Fruit fly (Drosophila melanogaster) whole organism, embryonic: ENCODE measurements around the gene CG7675.

ENCODE experiments used
- Awh ChIP-seq: fragments of 200-800 bp; sonication (Bioruptor generic); IDR thresholded peaks from 2 replicates; pipeline ENCODE4, ENCODE4 v1.3.6; 2022; ENCODE audit warnings: missing biosample characterization, missing genetic modification characterization
- CG10565 ChIP-seq: fragments of 200-800 bp; sonication (Bioruptor generic); optimal IDR thresholded peaks from 3 replicates; lab custom pipeline; 2016; ENCODE audit warnings: missing biosample characterization, mild to moderate bottlenecking, missing genetic modification characterization
- CG10959 ChIP-seq: fragments of 200-800 bp; sonication (Bioruptor generic); IDR thresholded peaks from 2 replicates; pipeline ENCODE4 v1.3.6; 2022; ENCODE audit warnings: missing biosample characterization, missing genetic modification characterization
- CG11085 ChIP-seq: fragments of 200-800 bp; sonication (Bioruptor generic); IDR thresholded peaks from 2 replicates; pipeline ENCODE4 v1.3.6; 2022; ENCODE audit warnings: missing biosample characterization, missing genetic modification characterization
- CG11456 ChIP-seq: fragments of 200-800 bp; sonication (Bioruptor generic); IDR thresholded peaks from 3 replicates; pipeline ENCODE4 v1.3.6; 2022; ENCODE audit warnings: missing biosample characterization, missing genetic modification characterization
- CG12219 ChIP-seq: fragments of 200-800 bp; sonication (Bioruptor generic); optimal IDR thresholded peaks from 3 replicates; lab custom pipeline; 2018; ENCODE audit warnings: missing biosample characterization, mild to moderate bottlenecking, missing genetic modification characterization
- CG12299 ChIP-seq: fragments of 200-800 bp; sonication (Bioruptor generic); optimal IDR thresholded peaks from 2 replicates; lab custom pipeline; 2018; ENCODE audit warnings: missing biosample characterization, mild to moderate bottlenecking, missing genetic modification characterization
- CG13287 ChIP-seq: fragments of 200-800 bp; sonication (Bioruptor generic); IDR thresholded peaks from 2 replicates; pipeline ENCODE4 v1.3.6; 2022; ENCODE audit warnings: missing biosample characterization, missing genetic modification characterization; ENCODE audit not compliant: partially characterized antibody
- CG13894 ChIP-seq: fragments of 200-800 bp; sonication (Bioruptor generic); optimal IDR thresholded peaks from 3 replicates; lab custom pipeline; 2018; ENCODE audit warnings: missing biosample characterization, mild to moderate bottlenecking, missing genetic modification characterization, moderate library complexity
- CG14441 ChIP-seq: fragments of 200-800 bp; sonication (Bioruptor generic); IDR thresholded peaks from 2 replicates; pipeline ENCODE4 v1.3.6; 2022; ENCODE audit warnings: missing biosample characterization, missing genetic modification characterization
- CG15601 ChIP-seq: fragments of 200-800 bp; sonication (Bioruptor generic); optimal IDR thresholded peaks from 3 replicates; lab custom pipeline; 2019; ENCODE audit warnings: missing biosample characterization, mild to moderate bottlenecking, missing genetic modification characterization, moderate library complexity
- CG16815 ChIP-seq: fragments of 200-800 bp; sonication (Bioruptor generic); optimal IDR thresholded peaks from 3 replicates; lab custom pipeline; 2017; ENCODE audit warnings: missing biosample characterization, mild to moderate bottlenecking, missing genetic modification characterization
- CG16863 ChIP-seq: fragments of 200-800 bp; sonication (Bioruptor generic); optimal IDR thresholded peaks from 3 replicates; lab custom pipeline; 2016; ENCODE audit warnings: missing biosample characterization, missing genetic modification characterization
- CG8290 ChIP-seq, 3 experiments: fragments of 200-800 bp; sonication (Bioruptor generic); optimal IDR thresholded peaks; 2 replicates each; lab custom pipeline; 2016 to 2019; ENCODE audit warnings: missing biosample characterization in 3 of 3, missing genetic modification characterization in 3 of 3, mild to moderate bottlenecking in 2 of 3, moderate library complexity in 1 of 3
- CG9797 ChIP-seq: fragments of 200-800 bp; sonication (Bioruptor generic); optimal IDR thresholded peaks from 3 replicates; lab custom pipeline; 2018; ENCODE audit warnings: missing biosample characterization, mild to moderate bottlenecking, missing genetic modification characterization
- CG9932 ChIP-seq: fragments of 200-800 bp; sonication (Bioruptor generic); IDR thresholded peaks from 2 replicates; pipeline ENCODE4 v1.3.6; 2022; ENCODE audit warnings: missing biosample characterization, missing genetic modification characterization
- D19B ChIP-seq: fragments of 200-800 bp; sonication (Bioruptor generic); optimal IDR thresholded peaks from 2 replicates; lab custom pipeline; 2017; ENCODE audit warnings: missing biosample characterization, mild to moderate bottlenecking, missing genetic modification characterization
- Drgx ChIP-seq: fragments of 200-800 bp; sonication (Bioruptor generic); IDR thresholded peaks from 2 replicates; pipeline ENCODE4 v1.3.6; 2022; ENCODE audit warnings: missing biosample characterization, missing genetic modification characterization
- E2f1 ChIP-seq: fragments of 200-800 bp; sonication (Bioruptor generic); IDR thresholded peaks from 2 replicates; pipeline ENCODE4 v1.3.6; 2022; ENCODE audit warnings: missing biosample characterization, missing genetic modification characterization
- Ets65A ChIP-seq: fragments of 200-800 bp; sonication (Bioruptor generic); peaks from one replicate; lab custom pipeline; 2016; ENCODE audit warnings: missing biosample characterization, missing genetic modification characterization
- Gug ChIP-seq: fragments of 200-800 bp; sonication (Bioruptor generic); IDR thresholded peaks from 4 replicates; pipeline ENCODE4 v1.3.6; 2022; ENCODE audit warnings: missing biosample characterization, missing genetic modification characterization
- Kr ChIP-seq: fragments of 200-800 bp; sonication (Bioruptor generic); optimal IDR thresholded peaks from 2 replicates; lab custom pipeline; 2017; ENCODE audit warnings: missing biosample characterization, mild to moderate bottlenecking, missing genetic modification characterization
- Pdp1 ChIP-seq, 2 experiments: fragments of 200-800 bp; sonication (Bioruptor generic); optimal IDR thresholded peaks; 3 replicates each; lab custom pipeline; 2016; ENCODE audit warnings: missing biosample characterization in 2 of 2, missing genetic modification characterization in 2 of 2, mild to moderate bottlenecking in 1 of 2, moderate library complexity in 1 of 2
- Scr ChIP-seq: fragments of 200-800 bp; sonication (Bioruptor generic); IDR thresholded peaks from 2 replicates; pipeline ENCODE4 v1.3.6; 2022; ENCODE audit warnings: missing biosample characterization, missing genetic modification characterization; ENCODE audit not compliant: partially characterized antibody
- chif ChIP-seq, 2 experiments: fragments of 200-800 bp; sonication (Bioruptor generic); optimal IDR thresholded peaks; 3 replicates each; lab custom pipeline; 2016; ENCODE audit warnings: missing biosample characterization in 2 of 2, missing genetic modification characterization in 2 of 2
- cwo ChIP-seq: fragments of 200-800 bp; sonication (Bioruptor generic); optimal IDR thresholded peaks from 3 replicates; lab custom pipeline; 2017; ENCODE audit warnings: missing biosample characterization, missing genetic modification characterization, mild to moderate bottlenecking, moderate library complexity, missing genetic modification reagents
- dysf ChIP-seq: fragments of 200-800 bp; sonication (Bioruptor generic); IDR thresholded peaks from 3 replicates; pipeline ENCODE4 v1.3.6; 2022; ENCODE audit warnings: missing biosample characterization, missing genetic modification characterization
- eve ChIP-seq, 2 experiments: fragments of >200 bp; optimal IDR thresholded peaks; 2 replicates each; lab custom pipeline; 2017; ENCODE audit warnings: missing biosample characterization in 2 of 2, missing genetic modification characterization in 2 of 2
- grn ChIP-seq: fragments of 200-800 bp; sonication (Bioruptor generic); optimal IDR thresholded peaks from 3 replicates; lab custom pipeline; 2017; ENCODE audit warnings: missing biosample characterization, missing genetic modification characterization
- hbn ChIP-seq: fragments of 200-800 bp; sonication (Bioruptor generic); IDR thresholded peaks from 2 replicates; pipeline ENCODE4 v1.3.6; 2022; ENCODE audit warnings: missing biosample characterization, missing genetic modification characterization; ENCODE audit not compliant: partially characterized antibody
- lab ChIP-seq: fragments of 200-800 bp; sonication (Bioruptor generic); optimal IDR thresholded peaks from 3 replicates; lab custom pipeline; 2017; ENCODE audit warnings: missing biosample characterization, missing genetic modification characterization, mild to moderate bottlenecking, moderate library complexity, missing genetic modification reagents
- lilli ChIP-seq: fragments of 200-800 bp; sonication (Bioruptor generic); optimal IDR thresholded peaks from 3 replicates; lab custom pipeline; 2016; ENCODE audit warnings: missing biosample characterization, missing genetic modification characterization
- lmd ChIP-seq: fragments of 200-800 bp; sonication (Bioruptor generic); IDR thresholded peaks from 2 replicates; pipeline ENCODE4 v1.3.6; 2022; ENCODE audit warnings: missing biosample characterization, missing genetic modification characterization
- lov ChIP-seq, 2 experiments: fragments of 200-800 bp in 1 of 2; fragments of >200 bp in 1 of 2; sonication (Bioruptor generic) in 1 of 2; IDR thresholded peaks in 1 of 2; optimal IDR thresholded peaks in 1 of 2; 2 replicates in 1 of 2; 3 replicates in 1 of 2; pipeline versions ENCODE4 v1.3.6 to Lab custom; 2017 to 2022; ENCODE audit warnings: missing biosample characterization in 1 of 2, missing genetic modification characterization in 1 of 2
- nom ChIP-seq: fragments of 200-800 bp; sonication (Bioruptor generic); optimal IDR thresholded peaks from 2 replicates; lab custom pipeline; 2017; ENCODE audit warnings: missing biosample characterization, missing genetic modification characterization, mild to moderate bottlenecking, moderate library complexity, missing genetic modification reagents
- p53 ChIP-seq: fragments of 200-800 bp; sonication (Bioruptor generic); optimal IDR thresholded peaks from 2 replicates; lab custom pipeline; 2016; ENCODE audit warnings: missing biosample characterization, missing genetic modification characterization
- prd ChIP-seq, 3 experiments: fragments of >200 bp in 2 of 3; fragments of 200-800 bp in 1 of 3; sonication (Bioruptor generic) in 1 of 3; optimal IDR thresholded peaks in 2 of 3; IDR thresholded peaks in 1 of 3; 2 replicates in 2 of 3; 3 replicates in 1 of 3; pipeline versions ENCODE4 v1.3.6 to Lab custom; 2017 to 2022; ENCODE audit warnings: missing biosample characterization in 1 of 3, missing genetic modification characterization in 1 of 3
- ranshi ChIP-seq: fragments of 200-800 bp; sonication (Bioruptor generic); IDR thresholded peaks from 2 replicates; pipeline ENCODE4 v1.3.6; 2022; ENCODE audit warnings: missing biosample characterization, missing genetic modification characterization
- repo ChIP-seq: fragments of 200-800 bp; sonication (Bioruptor generic); optimal IDR thresholded peaks from 2 replicates; lab custom pipeline; 2016; ENCODE audit warnings: missing biosample characterization, missing genetic modification characterization
- run ChIP-seq: fragments of 200-800 bp; sonication (Bioruptor generic); optimal IDR thresholded peaks from 3 replicates; lab custom pipeline; 2018; ENCODE audit warnings: missing biosample characterization, mild to moderate bottlenecking, missing genetic modification characterization
- sd ChIP-seq: fragments of 200-800 bp; sonication (Bioruptor generic); optimal IDR thresholded peaks from 3 replicates; lab custom pipeline; 2018; ENCODE audit warnings: missing biosample characterization, mild to moderate bottlenecking, missing genetic modification characterization, moderate library complexity
- sens ChIP-seq: fragments of 200-800 bp; sonication (Bioruptor generic); peaks from one replicate; lab custom pipeline; 2016; ENCODE audit warnings: missing biosample characterization, missing genetic modification characterization
- sens-2 ChIP-seq: fragments of 200-800 bp; sonication (Bioruptor generic); IDR thresholded peaks from 2 replicates; pipeline ENCODE4 v1.3.6; 2022; ENCODE audit warnings: missing biosample characterization, missing genetic modification characterization
- slou ChIP-seq: fragments of 200-800 bp; sonication (Bioruptor generic); optimal IDR thresholded peaks from 3 replicates; lab custom pipeline; 2016; ENCODE audit warnings: missing biosample characterization, missing genetic modification characterization
- twi ChIP-seq: fragments of 200-800 bp; optimal IDR thresholded peaks from 2 replicates; lab custom pipeline; 2019; ENCODE audit warnings: missing biosample characterization, mild to moderate bottlenecking, missing genetic modification characterization, moderate library complexity
- unc-4 ChIP-seq: fragments of 200-800 bp; sonication (Bioruptor generic); IDR thresholded peaks from 2 replicates; pipeline ENCODE4 v1.3.6; 2022; ENCODE audit warnings: missing biosample characterization, missing genetic modification characterization; ENCODE audit not compliant: partially characterized antibody
- unpg ChIP-seq: fragments of 200-800 bp; sonication (Bioruptor generic); optimal IDR thresholded peaks from 3 replicates; lab custom pipeline; 2018; ENCODE audit warnings: missing biosample characterization, mild to moderate bottlenecking, missing genetic modification characterization, moderate library complexity
- zfh2 ChIP-seq: fragments of 200-800 bp; sonication (Bioruptor generic); optimal IDR thresholded peaks from 2 replicates; lab custom pipeline; 2016; ENCODE audit warnings: missing biosample characterization, missing genetic modification characterization

The CG7675 gene

dm6 chr3R:18398460-18398901 lies 17.5 kb upstream of the CG7675 start (continued):
- TF ChIP-seq CG13894 (tag; lab: Kevin White, UChicago) = no peak
- no peak for TF ChIP-seq CG8290 (GFP tag; optimal IDR thresholded peaks at IDR 0.05; lab: Kevin White, UChicago)
- peak in 1 of 2 experiments; percentile 13 for TF ChIP-seq CG8290 (tag; optimal IDR thresholded peaks at IDR 0.05; lab: Kevin White, UChicago)
- TF ChIP-seq CG14441 (GFP tag; lab: Robert Waterston, UW) = no peak
- no peak for TF ChIP-seq CG11456 (GFP tag; lab: Robert Waterston, UW)
- no peak for TF ChIP-seq CG9797
- TF ChIP-seq CG16815 = no peak
- no peak for TF ChIP-seq eve (GFP tag; optimal IDR thresholded peaks at IDR 0.05; lab: Kevin White, UChicago)
- TF ChIP-seq CG13287 (GFP tag; lab: Robert Waterston, UW) = no peak
- TF ChIP-seq Ets65A (GFP tag; lab: Kevin White, UChicago) = no peak
- TF ChIP-seq slou (GFP tag; lab: Kevin White, UChicago) = no peak
- TF ChIP-seq hbn = no peak
- TF ChIP-seq CG9932 = no peak
- TF ChIP-seq unc-4 (GFP tag; lab: Robert Waterston, UW) = 0 out of 2 replicates have a peak, but pooled peaks have one; percentile 12
- peak; percentile 86 for TF ChIP-seq cwo (GFP tag; lab: Kevin White, UChicago)
- no peak for TF ChIP-seq twi (tag; lab: Kevin White, UChicago)
- no peak for TF ChIP-seq run (tag; lab: Kevin White, UChicago)

- TF ChIP-seq Scr (GFP tag; lab: Robert Waterston, UW) = no peak
- TF ChIP-seq sens (GFP tag; lab: Kevin White, UChicago) = peak; percentile 2
- TF ChIP-seq CG12299 = no peak
- peak; percentile 57 for TF ChIP-seq sens-2 (GFP tag; lab: Robert Waterston, UW)
- TF ChIP-seq CG12219 (GFP tag; lab: Kevin White, UChicago) = no peak
- TF ChIP-seq Kr (GFP tag; lab: Kevin White, UChicago) = no peak
- no peak for TF ChIP-seq CG16863 (GFP tag; lab: Kevin White, UChicago)
- TF ChIP-seq lov (optimal IDR thresholded peaks at IDR 0.05; lab: Kevin White, UChicago) = no peak
- peak; percentile 51; the same call in 1 of the 3 replicates for TF ChIP-seq lov (GFP tag; IDR thresholded peaks at IDR 0.05; lab: Robert Waterston, UW)
- no peak for TF ChIP-seq CG15601 (tag; lab: Kevin White, UChicago)
- TF ChIP-seq repo = no peak
- TF ChIP-seq nom (GFP tag; lab: Kevin White, UChicago) = no peak
- TF ChIP-seq grn (GFP tag; lab: Kevin White, UChicago) = peak; percentile 63
- TF ChIP-seq Awh (GFP tag; lab: Robert Waterston, UW) = peak; percentile 46; the same call in 1 of the 2 replicates
- TF ChIP-seq D19B (GFP tag; lab: Kevin White, UChicago) = no peak
- peak; percentile 53 for TF ChIP-seq Drgx
- peak; percentile 44; the same call in 1 of the 2 replicates for TF ChIP-seq ranshi (GFP tag; lab: Robert Waterston, UW)
- no peak for TF ChIP-seq unpg (GFP tag; lab: Kevin White, UChicago)
- peak; percentile 57; the same call in 1 of the 2 replicates for TF ChIP-seq E2f1 (GFP tag; lab: Robert Waterston, UW)
- peak; percentile 28 for TF ChIP-seq lilli (GFP tag; lab: Kevin White, UChicago)
- peak in 1 of 2 experiments; percentile 89 for TF ChIP-seq Pdp1 (GFP tag; optimal IDR thresholded peaks at IDR 0.05; lab: Kevin White, UChicago)
- 0 out of 4 replicates have a peak, but pooled peaks have one; percentile 5 for TF ChIP-seq Gug (GFP tag; lab: Robert Waterston, UW)
- no peak for TF ChIP-seq hbn
- TF ChIP-seq sd = peak; percentile 77
- no peak for TF ChIP-seq prd (optimal IDR thresholded peaks at IDR 0.05; lab: Kevin White, UChicago)
- TF ChIP-seq prd (GFP tag; IDR thresholded peaks at IDR 0.05; lab: Robert Waterston, UW) = peak; percentile 9; the same call in 1 of the 3 replicates
- TF ChIP-seq p53 (GFP tag; lab: Kevin White, UChicago) = no peak
- no peak for TF ChIP-seq CG11085 (GFP tag; lab: Robert Waterston, UW)
- TF ChIP-seq CG10959 (GFP tag; lab: Robert Waterston, UW) = no peak
- TF ChIP-seq CG10565 = no peak
- no peak for TF ChIP-seq lmd (GFP tag; lab: Robert Waterston, UW)
- no peak for TF ChIP-seq dysf
- peak; percentile 45 for TF ChIP-seq lab (GFP tag; lab: Kevin White, UChicago)
- no peak for TF ChIP-seq zfh2 (GFP tag; lab: Kevin White, UChicago)
- TF ChIP-seq chif (GFP tag; optimal IDR thresholded peaks at IDR 0.05; lab: Kevin White, UChicago) = no peak
These were observed 16.9 kb upstream of the CG7675 start for dm6 chr3R:18397834-18398378.
